Fruit fly (Drosophila melanogaster) whole organism, wandering third instar larva: ENCODE measurements around the gene MFS3.

Experiments used
- CG32264 ChIP-seq: fragments of 200-800 bp; sonication (Bioruptor generic); optimal IDR thresholded peaks from 2 replicates; lab custom pipeline; 2016; ENCODE audit warnings: missing biosample characterization, missing genetic modification characterization
- CG9705 ChIP-seq: fragments of 200-800 bp; sonication (Bioruptor generic); optimal IDR thresholded peaks from 2 replicates; lab custom pipeline; 2018; ENCODE audit warnings: missing biosample characterization, mild to moderate bottlenecking, missing genetic modification characterization
- CrebA ChIP-seq: fragments of 200-800 bp; sonication (Bioruptor generic); optimal IDR thresholded peaks from 2 replicates; lab custom pipeline; 2016; ENCODE audit warnings: missing biosample characterization, mild to moderate bottlenecking, missing genetic modification characterization, borderline replicate concordance
- Dfd ChIP-seq: fragments of >200 bp; optimal IDR thresholded peaks from 2 replicates; lab custom pipeline; 2017; ENCODE audit warnings: missing biosample characterization, missing genetic modification characterization
- GATAd ChIP-seq: sonication (Bioruptor generic); optimal IDR thresholded peaks from 2 replicates; lab custom pipeline; 2016; ENCODE audit warnings: missing biosample characterization, missing genetic modification characterization
- HLH106 ChIP-seq: fragments of 200-800 bp; optimal IDR thresholded peaks from 3 replicates; lab custom pipeline; 2019; ENCODE audit warnings: missing biosample characterization, mild to moderate bottlenecking, missing genetic modification characterization, moderate library complexity
- Hnf4 ChIP-seq: fragments of 200-800 bp; sonication (Bioruptor generic); optimal IDR thresholded peaks from 2 replicates; lab custom pipeline; 2016; ENCODE audit warnings: missing biosample characterization, mild to moderate bottlenecking, missing genetic modification characterization
- Hr78 ChIP-seq: fragments of >200 bp; optimal IDR thresholded peaks from 2 replicates; lab custom pipeline; 2017; ENCODE audit warnings: missing biosample characterization, missing genetic modification characterization
- Hr83 ChIP-seq: fragments of 200-300 bp; sonication (Bioruptor generic); optimal IDR thresholded peaks from 2 replicates; lab custom pipeline; 2016; ENCODE audit warnings: missing biosample characterization, mild to moderate bottlenecking, missing genetic modification characterization, moderate library complexity; ENCODE audit not compliant: poor library complexity, severe bottlenecking
- Jra ChIP-seq: sonication (Bioruptor generic); optimal IDR thresholded peaks from 2 replicates; lab custom pipeline; 2016; ENCODE audit warnings: missing biosample characterization, missing genetic modification characterization
- Myc ChIP-seq: fragments of >200 bp; optimal IDR thresholded peaks from 2 replicates; lab custom pipeline; 2017
- N ChIP-seq: fragments of >200 bp; optimal IDR thresholded peaks from 2 replicates; lab custom pipeline; 2018; ENCODE audit warnings: missing biosample characterization, missing external identifiers, missing genetic modification characterization
- OdsH ChIP-seq: fragments of 200-800 bp; sonication (Bioruptor generic); optimal IDR thresholded peaks from 2 replicates; lab custom pipeline; 2016; ENCODE audit warnings: missing biosample characterization, mild to moderate bottlenecking, missing genetic modification characterization
- Rel ChIP-seq, 2 experiments: fragments of 200-800 bp; sonication (Bioruptor generic) in 1 of 2; optimal IDR thresholded peaks; 2 replicates in 1 of 2; 3 replicates in 1 of 2; lab custom pipeline; 2016 to 2019; ENCODE audit warnings: mild to moderate bottlenecking in 2 of 2, missing biosample characterization in 2 of 2, missing genetic modification characterization in 2 of 2, moderate library complexity in 1 of 2
- Sp1 ChIP-seq: fragments of 200-800 bp; sonication (Bioruptor generic); optimal IDR thresholded peaks from 3 replicates; lab custom pipeline; 2019; ENCODE audit warnings: missing biosample characterization, mild to moderate bottlenecking, missing genetic modification characterization, moderate library complexity
- Vsx2 ChIP-seq: fragments of 200-300, 225-300 bp; sonication (Bioruptor generic); optimal IDR thresholded peaks from 2 replicates; lab custom pipeline; 2018; ENCODE audit warnings: missing biosample characterization, missing genetic modification characterization; ENCODE audit not compliant: partially characterized antibody
- br ChIP-seq: fragments of 200-800 bp; sonication (Bioruptor generic); optimal IDR thresholded peaks from 2 replicates; lab custom pipeline; 2016; ENCODE audit warnings: missing biosample characterization, missing genetic modification characterization
- brk ChIP-seq: fragments of 200-800 bp; sonication (Bioruptor generic); optimal IDR thresholded peaks from 2 replicates; lab custom pipeline; 2016; ENCODE audit warnings: missing biosample characterization, mild to moderate bottlenecking, missing genetic modification characterization
- dmrt93B ChIP-seq: fragments of 200-800 bp; sonication (Bioruptor generic); optimal IDR thresholded peaks from 2 replicates; lab custom pipeline; 2018; ENCODE audit warnings: missing biosample characterization, mild to moderate bottlenecking, missing genetic modification characterization
- ey ChIP-seq: fragments of 200-800 bp; sonication (Bioruptor generic); optimal IDR thresholded peaks from 2 replicates; lab custom pipeline; 2016; ENCODE audit warnings: missing biosample characterization, missing genetic modification characterization
- foxo ChIP-seq, 2 experiments: fragments of 200-800 bp; sonication (Bioruptor generic); optimal IDR thresholded peaks; 2 replicates in 1 of 2; 3 replicates in 1 of 2; lab custom pipeline; 2016 to 2017; ENCODE audit warnings: missing biosample characterization in 2 of 2, missing genetic modification characterization in 2 of 2
- fru ChIP-seq: fragments of 200-800 bp; sonication (Bioruptor generic); optimal IDR thresholded peaks from 3 replicates; lab custom pipeline; 2016; ENCODE audit warnings: missing biosample characterization, mild to moderate bottlenecking, missing genetic modification characterization
- h ChIP-seq: fragments of 200-800 bp; sonication (Bioruptor generic); optimal IDR thresholded peaks from 3 replicates; lab custom pipeline; 2016; ENCODE audit warnings: missing biosample characterization, mild to moderate bottlenecking, missing genetic modification characterization
- jim ChIP-seq: fragments of 175-275, 200-325 bp; sonication (Bioruptor generic); optimal IDR thresholded peaks from 2 replicates; lab custom pipeline; 2016; ENCODE audit warnings: missing biosample characterization, mild to moderate bottlenecking, missing genetic modification characterization
- pan ChIP-seq: fragments of >200 bp; optimal IDR thresholded peaks from 2 replicates; lab custom pipeline; 2017
- rgr ChIP-seq: fragments of 200-800 bp; sonication (Bioruptor generic); optimal IDR thresholded peaks from 3 replicates; lab custom pipeline; 2016; ENCODE audit warnings: missing biosample characterization, mild to moderate bottlenecking, missing genetic modification characterization
- sv ChIP-seq: fragments of 200-800 bp; sonication (Bioruptor generic); optimal IDR thresholded peaks from 3 replicates; lab custom pipeline; 2016; ENCODE audit warnings: missing biosample characterization, missing genetic modification characterization
- tai ChIP-seq: sonication (Bioruptor generic); optimal IDR thresholded peaks from 2 replicates; lab custom pipeline; 2016; ENCODE audit warnings: missing biosample characterization, missing genetic modification characterization
- usp ChIP-seq: fragments of >200 bp; optimal IDR thresholded peaks from 2 replicates; lab custom pipeline; 2017; ENCODE audit warnings: missing biosample characterization, missing genetic modification characterization

MFS3 gene

DNA sequence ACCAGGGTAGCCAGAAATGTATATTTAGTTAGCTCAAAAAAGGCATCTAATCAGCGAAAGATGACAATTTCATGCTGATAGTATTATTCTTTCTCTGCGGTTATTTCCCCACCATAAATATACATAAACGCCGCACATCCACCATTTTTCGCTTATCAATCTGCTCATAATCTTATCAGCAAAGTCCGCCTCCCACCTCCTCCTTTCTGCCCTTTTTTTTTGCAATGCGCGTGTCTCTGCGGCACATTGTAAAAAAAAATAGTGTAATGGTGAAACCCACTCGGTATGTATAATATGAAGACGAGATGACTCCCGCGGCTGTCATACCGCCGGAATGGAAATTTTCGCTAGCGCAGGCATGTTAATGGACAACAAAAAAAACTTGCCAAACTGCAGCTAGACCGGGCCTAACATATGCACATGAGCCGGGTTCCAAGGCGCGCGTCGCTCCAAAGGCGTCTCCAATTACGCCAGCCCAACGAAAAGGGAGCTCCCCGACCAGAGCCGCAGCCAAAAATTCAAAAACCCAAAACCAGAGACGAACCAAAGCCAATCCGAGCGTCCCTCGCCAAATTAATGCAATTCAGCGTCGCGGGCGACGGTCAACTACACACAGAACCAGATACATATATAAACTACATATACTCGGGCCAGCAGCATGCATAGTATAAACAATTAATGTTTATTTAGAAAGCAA lies 22.6 kb upstream of the MFS3 start:
- no peak for TF ChIP-seq Rel (GFP tag; optimal IDR thresholded peaks at IDR 0.05; lab: Kevin White, UChicago)
- TF ChIP-seq Rel (tag; optimal IDR thresholded peaks at IDR 0.05; lab: Kevin White, UChicago) = peak; percentile 73
- TF ChIP-seq pan (lab: Kevin White, UChicago) = no peak
- TF ChIP-seq h (GFP tag; lab: Kevin White, UChicago) = peak; percentile 81
- TF ChIP-seq sv = no peak
- no peak for TF ChIP-seq HLH106
- TF ChIP-seq Sp1 (GFP tag; lab: Kevin White, UChicago) = no peak
- TF ChIP-seq jim (GFP tag; lab: Kevin White, UChicago) = no peak

DNA sequence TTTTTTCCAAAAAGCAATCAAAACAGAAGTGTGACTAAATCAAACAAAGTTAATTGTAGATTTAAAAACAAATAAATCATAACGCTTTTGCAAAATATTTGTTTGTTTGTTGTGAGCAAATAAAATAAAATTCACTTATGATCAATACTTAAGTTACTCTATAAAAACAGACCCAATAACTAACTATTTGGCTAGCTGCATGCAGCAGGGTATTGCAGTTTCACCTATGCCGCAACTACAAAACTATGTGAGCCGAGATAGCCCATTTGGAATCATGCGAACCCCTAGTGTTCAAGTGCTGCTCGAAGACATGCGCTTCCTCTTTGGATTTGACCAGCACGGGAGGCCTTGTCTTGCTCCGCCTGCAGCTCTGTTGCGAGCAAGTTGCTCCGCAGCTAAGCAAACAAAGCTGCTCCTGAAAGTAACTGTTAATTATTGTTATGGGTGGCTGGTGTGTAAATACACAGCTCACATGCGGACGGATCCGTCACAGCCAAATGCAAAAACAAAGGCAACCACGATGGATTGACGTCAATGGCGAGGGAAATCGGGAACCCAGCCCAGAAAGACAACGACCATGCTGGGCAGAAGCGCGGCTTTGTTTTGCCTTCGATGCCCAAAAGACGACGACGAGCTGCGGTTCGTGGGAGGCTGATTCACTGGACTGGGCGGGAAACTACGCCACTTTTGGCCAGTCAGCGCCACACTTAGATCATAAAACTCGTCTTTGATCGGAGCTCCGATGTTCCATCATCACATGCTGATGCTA lies 20.9 kb upstream of the MFS3 start:
- peak in 1 of 2 experiments; percentile 23 for TF ChIP-seq foxo (GFP tag; optimal IDR thresholded peaks at IDR 0.05; lab: Kevin White, UChicago)
- TF ChIP-seq CG32264 (GFP tag; lab: Kevin White, UChicago) = no peak
- no peak for TF ChIP-seq Hr78
- peak; percentile 30 for TF ChIP-seq br
- no peak for TF ChIP-seq CrebA (GFP tag; lab: Kevin White, UChicago)
- peak; percentile 58 for TF ChIP-seq h (GFP tag; lab: Kevin White, UChicago)
- peak; percentile 39 for TF ChIP-seq rgr
- peak; percentile 91 for TF ChIP-seq Hr83 (GFP tag; lab: Kevin White, UChicago)
- TF ChIP-seq fru (GFP tag; lab: Kevin White, UChicago) = peak; percentile 37
- peak; percentile 44 for TF ChIP-seq OdsH
- TF ChIP-seq Jra (GFP tag; lab: Kevin White, UChicago) = peak; percentile 37
- TF ChIP-seq Hnf4 (GFP tag; lab: Kevin White, UChicago) = no peak

DNA sequence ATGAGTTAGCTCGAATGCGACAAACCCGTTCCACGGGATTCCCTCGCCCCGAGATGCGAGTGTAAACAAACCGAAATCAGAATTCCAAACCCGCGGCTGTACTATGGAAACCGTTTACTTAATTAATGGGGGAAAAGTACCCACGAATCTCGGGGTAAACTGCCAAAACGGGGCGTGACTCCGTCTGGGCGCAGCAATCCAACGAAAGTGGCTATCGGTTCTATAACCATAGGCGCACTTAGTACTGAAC lies 20.4 kb upstream of the MFS3 start:
- TF ChIP-seq foxo (GFP tag; optimal IDR thresholded peaks at IDR 0.05; lab: Kevin White, UChicago) (no peak), CG9705 (GFP tag; lab: Kevin White, UChicago) (no peak), HLH106 (no peak), rgr (no peak), usp (no peak), N (no peak), jim (GFP tag; lab: Kevin White, UChicago) (no peak), Rel (GFP tag; optimal IDR thresholded peaks at IDR 0.05; lab: Kevin White, UChicago) (no peak), Rel (tag; optimal IDR thresholded peaks at IDR 0.05; lab: Kevin White, UChicago) (peak; percentile 75)

DNA sequence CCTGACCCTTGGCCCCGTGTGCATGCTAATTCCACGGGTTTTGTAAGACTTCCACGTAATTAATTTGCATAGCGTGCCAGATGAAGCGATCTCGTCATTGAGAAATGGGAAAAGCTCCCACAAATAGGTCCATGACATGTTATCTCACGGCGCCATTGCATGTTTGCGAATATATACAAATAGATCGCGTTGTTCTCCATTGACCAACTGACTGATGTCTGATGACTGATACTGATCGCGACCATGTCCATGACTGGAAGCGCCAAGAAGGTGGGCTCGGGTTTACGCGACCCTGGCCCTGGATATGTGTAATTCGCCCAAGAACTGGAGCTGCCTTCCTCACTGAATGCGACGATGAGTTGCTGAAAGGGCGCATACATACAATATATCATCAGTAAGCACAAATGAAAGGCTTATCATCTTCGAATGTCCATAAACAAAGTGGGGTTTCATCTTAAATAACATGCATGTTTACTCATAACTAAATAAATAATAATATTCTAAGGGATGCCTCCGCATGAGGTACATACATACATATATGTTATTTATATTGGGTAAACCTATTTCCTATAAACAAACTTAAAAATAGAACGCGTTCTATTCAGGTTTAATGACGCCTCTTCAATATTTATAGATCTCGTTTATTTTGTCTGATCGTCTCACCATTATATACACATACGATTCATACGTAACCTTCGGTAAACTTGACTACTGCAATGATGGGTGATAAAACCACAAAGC lies 19.8 kb upstream of the MFS3 start:
- TF ChIP-seq Hr78 (no peak), ey (GFP tag; lab: Kevin White, UChicago) (no peak), tai (GFP tag; lab: Kevin White, UChicago) (no peak), Myc (lab: Kevin White, UChicago) (no peak), GATAd (no peak), rgr (no peak), dmrt93B (GFP tag; lab: Kevin White, UChicago) (no peak), N (no peak)
- TF ChIP-seq, all 38 proteins: peak for 0

DNA sequence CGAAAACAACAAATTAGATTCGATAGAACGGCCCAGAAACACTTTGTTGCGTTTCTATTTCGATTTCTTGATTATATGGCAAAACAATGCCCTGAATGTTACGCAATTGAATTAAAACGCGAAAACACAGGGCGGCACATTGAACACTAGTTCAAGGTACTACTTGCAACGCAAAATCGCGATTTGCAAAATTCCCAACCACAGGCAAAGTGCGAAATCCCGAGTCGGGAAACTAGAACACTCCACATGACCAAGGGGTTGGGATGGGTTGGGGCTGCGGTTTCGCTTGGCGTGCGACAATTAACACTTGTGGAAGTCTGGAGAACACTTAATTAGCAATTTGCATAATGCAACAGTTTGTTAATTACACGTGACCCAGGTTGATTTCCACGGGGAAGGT lies 18.7 kb upstream of the MFS3 start:
- TF ChIP-seq ey (GFP tag; lab: Kevin White, UChicago) = no peak
- no peak for TF ChIP-seq rgr
- no peak for TF ChIP-seq Dfd
- no peak for TF ChIP-seq N
- TF ChIP-seq Hr78 = no peak
- TF ChIP-seq dmrt93B (GFP tag; lab: Kevin White, UChicago) = no peak
- TF ChIP-seq usp = no peak
- TF ChIP-seq Myc (lab: Kevin White, UChicago) = no peak
- TF ChIP-seq CrebA (GFP tag; lab: Kevin White, UChicago) = no peak
- TF ChIP-seq brk (GFP tag; lab: Kevin White, UChicago) = no peak
- TF ChIP-seq GATAd = no peak
- no peak for TF ChIP-seq Sp1 (GFP tag; lab: Kevin White, UChicago)
- TF ChIP-seq h (GFP tag; lab: Kevin White, UChicago) = no peak
- no peak for TF ChIP-seq Jra (GFP tag; lab: Kevin White, UChicago)
- TF ChIP-seq Vsx2 (GFP tag; lab: Kevin White, UChicago) = no peak
